Worm (Caenorhabditis elegans): ENCODE data around the gene K01A6.4.

K01A6.4 gene

ce11 chrIV:11703685-11704296 is 36.3 kb downstream of the K01A6.4 start, which contains the start of the genes T22B3.3 and alg-3:
TSS of gene T22B3.3 (minus strand) at chrIV:11703785.
TSS of gene alg-3 (plus strand) at chrIV:11704246.
- TF ChIP-seq ama-1 (optimal IDR thresholded peaks at IDR 0.05), result no peak
- TF ChIP-seq ceh-18 (tag; optimal IDR thresholded peaks at IDR 0.05), result no peak

- TF ChIP-seq madf-2 (tag; optimal IDR thresholded peaks at IDR 0.05), result no peak
- no peak for TF ChIP-seq C38D4.7 (GFP tag; optimal IDR thresholded peaks at IDR 0.05)
- TF ChIP-seq nfya-1 (tag; optimal IDR thresholded peaks at IDR 0.05), result no peak
- no peak for TF ChIP-seq npax-4 (tag; optimal IDR thresholded peaks at IDR 0.05)
- no peak for TF ChIP-seq pha-4 (tag; optimal IDR thresholded peaks at IDR 0.05)
- no peak for TF ChIP-seq unc-3 (GFP tag; conservative IDR thresholded peaks at IDR 0.05)
- no peak for TF ChIP-seq unc-3 (tag; optimal IDR thresholded peaks at IDR 0.05)
- no peak for TF ChIP-seq ceh-2 (tag; optimal IDR thresholded peaks at IDR 0.05)
- no peak for TF ChIP-seq rnt-1 (tag; optimal IDR thresholded peaks at IDR 0.05)
- TF ChIP-seq ceh-45 (GFP tag; IDR thresholded peaks at IDR 0.05), result no peak
- no peak for TF ChIP-seq K09A11.1 (tag; optimal IDR thresholded peaks at IDR 0.05; ENCODE audit: insufficient read depth)
- TF ChIP-seq pha-2 (tag; optimal IDR thresholded peaks at IDR 0.05), result no peak
- no peak for TF ChIP-seq sox-2 (GFP tag; IDR thresholded peaks at IDR 0.05)
- no peak for TF ChIP-seq F13H6.1 (tag; optimal IDR thresholded peaks at IDR 0.05)
- TF ChIP-seq hlh-30 (tag; optimal IDR thresholded peaks at IDR 0.05; ENCODE audit: insufficient read depth), result no peak
- no peak for TF ChIP-seq ceh-9 (tag; optimal IDR thresholded peaks at IDR 0.05)
- no peak for TF ChIP-seq ama-1 (optimal IDR thresholded peaks at IDR 0.05)
- TF ChIP-seq hlh-6 (tag; optimal IDR thresholded peaks at IDR 0.05), result no peak
- no peak for TF ChIP-seq nhr-11 (tag; optimal IDR thresholded peaks at IDR 0.05)
These were observed 38.2 kb downstream of the K01A6.4 start for ce11 chrIV:11701878-11702277.

- no peak for TF ChIP-seq ceh-34 (tag; optimal IDR thresholded peaks at IDR 0.05)
These were observed 39.4 kb downstream of the K01A6.4 start, which contains the start of gene dpy-20 for ce11 chrIV:11700752-11701151. TSS of gene dpy-20 (minus strand) at chrIV:11700852.

ce11 chrIV:11700100-11700499 is 40.0 kb downstream of the K01A6.4 start:
- TF ChIP-seq ref-2 (tag; optimal IDR thresholded peaks at IDR 0.05) (no peak), ceh-22 (tag; optimal IDR thresholded peaks at IDR 0.05) (no peak), fkh-6 (tag; optimal IDR thresholded peaks at IDR 0.05) (no peak), ceh-30 (tag; optimal IDR thresholded peaks at IDR 0.05) (no peak), ceh-19 (GFP tag; optimal IDR thresholded peaks at IDR 0.05) (no peak), rnt-1 (tag; optimal IDR thresholded peaks at IDR 0.05) (no peak), ceh-14 (tag; optimal IDR thresholded peaks at IDR 0.05) (no peak)

ce11 chrIV:11697514-11697913 is 42.6 kb downstream of the K01A6.4 start:
- TF ChIP-seq madf-2 (tag; optimal IDR thresholded peaks at IDR 0.05) (no peak), ceh-48 (tag; optimal IDR thresholded peaks at IDR 0.05) (no peak), ceh-14 (tag; optimal IDR thresholded peaks at IDR 0.05) (no peak), npax-4 (tag; optimal IDR thresholded peaks at IDR 0.05) (no peak), ama-1 (optimal IDR thresholded peaks at IDR 0.05) (no peak), mec-3 (tag; optimal IDR thresholded peaks at IDR 0.05; ENCODE audit: borderline replicate concordance) (no peak), fkh-6 (tag; optimal IDR thresholded peaks at IDR 0.05) (no peak), ceh-24 (tag; optimal IDR thresholded peaks at IDR 0.05) (no peak), ztf-16 (tag; optimal IDR thresholded peaks at IDR 0.05) (no peak), pqm-1 (tag; optimal IDR thresholded peaks at IDR 0.05) (no peak), pat-9 (tag; optimal IDR thresholded peaks at IDR 0.05) (no peak), eyg-1 (tag; optimal IDR thresholded peaks at IDR 0.05) (no peak)

Measured in whole organism, late embryonic.